Worm (Caenorhabditis elegans) whole organism, late embryonic: ENCODE results near the gene F07G6.10.

Experiments used
- ceh-2 ChIP-seq: sonication (generic microtip); optimal IDR thresholded peaks from 2 replicates; lab custom pipeline; 2016; ENCODE audit warnings: missing genotype, missing genetic modification characterization, missing compliant biosample characterization
- ceh-30 ChIP-seq: fragments of 150-350 bp; optimal IDR thresholded peaks from 2 replicates; lab custom pipeline; 2014; ENCODE audit warnings: missing biosample characterization, missing genetic modification characterization

DNA sequence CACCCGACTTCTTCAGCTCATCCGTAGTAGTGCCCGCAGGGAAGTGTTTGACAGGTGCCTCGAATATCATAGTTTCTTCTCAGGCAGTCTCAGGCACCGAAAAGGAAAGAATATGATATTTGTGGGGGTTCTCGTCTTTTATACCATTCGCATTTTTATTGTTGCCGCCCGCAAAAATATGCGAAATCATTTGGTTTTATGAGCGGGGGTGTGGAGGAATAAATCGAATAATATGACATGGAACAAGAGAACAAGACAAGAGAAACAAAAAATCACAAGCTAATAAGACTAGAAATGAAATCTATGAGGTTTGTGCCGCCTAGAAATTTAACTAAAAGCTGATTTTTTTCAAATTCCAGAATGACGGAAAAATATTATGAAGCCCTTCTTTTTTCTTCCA lies 17.3 kb upstream of the F07G6.10 start, which contains the start of gene F07G6.8:
- TF ChIP-seq ceh-2 (no peak), ceh-30 (tag; lab: Kevin White, UChicago) (no peak)
